Worm (Caenorhabditis elegans) whole organism, young adult: ENCODE results near the gene T05B4.12.
A peak's percentile ranks its signal among the peaks of the same experiment; 100 is the strongest.

Experiments used
- B0336.3 ChIP-seq: fragments of 200-800 bp; sonication (Bioruptor generic); IDR thresholded peaks from 2 replicates; pipeline ENCODE4 v1.3.6; 2022; ENCODE audit warnings: missing genetic modification characterization, missing compliant biosample characterization
- F22D6.2 ChIP-seq: sonication (generic microtip); optimal IDR thresholded peaks from 2 replicates; lab custom pipeline; 2016; ENCODE audit warnings: mild to moderate bottlenecking, missing genetic modification characterization, missing compliant biosample characterization
- F52B5.7 ChIP-seq: sonication (generic microtip); optimal IDR thresholded peaks from 2 replicates; lab custom pipeline; 2016; ENCODE audit warnings: mild to moderate bottlenecking, missing genetic modification characterization, missing compliant biosample characterization
- F57A8.1 ChIP-seq: fragments of 200-800 bp; sonication (Bioruptor generic); optimal IDR thresholded peaks from 2 replicates; lab custom pipeline; 2018; ENCODE audit warnings: mild to moderate bottlenecking, missing genetic modification characterization, moderate library complexity, missing compliant biosample characterization
- K11D2.4 ChIP-seq: fragments of 200-800 bp; sonication (Bioruptor generic); IDR thresholded peaks from 2 replicates; pipeline ENCODE4 v1.3.6; 2022; ENCODE audit warnings: missing genetic modification reagents, missing genetic modification characterization, missing compliant biosample characterization
- K12H6.12 ChIP-seq: fragments of 200-800 bp; sonication (Bioruptor generic); optimal IDR thresholded peaks from 2 replicates; lab custom pipeline; 2018; ENCODE audit warnings: mild to moderate bottlenecking, missing genetic modification characterization, missing compliant biosample characterization
- T07F8.4 ChIP-seq: sonication (generic microtip); optimal IDR thresholded peaks from 2 replicates; lab custom pipeline; 2016; ENCODE audit warnings: mild to moderate bottlenecking, missing genetic modification characterization, moderate library complexity, missing compliant biosample characterization
- Y56A3A.18 ChIP-seq: fragments of 200-800 bp; sonication (Bioruptor generic); IDR thresholded peaks from 2 replicates; pipeline ENCODE4 v1.3.6; 2022; ENCODE audit warnings: missing genetic modification reagents, missing genetic modification characterization, missing compliant biosample characterization
- ZK185.1 ChIP-seq: sonication (generic microtip); optimal IDR thresholded peaks from 2 replicates; lab custom pipeline; 2016; ENCODE audit warnings: mild to moderate bottlenecking, missing genetic modification characterization, missing compliant biosample characterization; ENCODE audit not compliant: poor library complexity, severe bottlenecking
- atf-7 ChIP-seq: sonication (generic microtip); optimal IDR thresholded peaks from 2 replicates; lab custom pipeline; 2017; ENCODE audit warnings: mild to moderate bottlenecking, missing genetic modification characterization, missing compliant biosample characterization
- athp-1 ChIP-seq: sonication (generic microtip); optimal IDR thresholded peaks from 2 replicates; lab custom pipeline; 2017; ENCODE audit warnings: mild to moderate bottlenecking, missing genetic modification characterization, missing compliant biosample characterization
- attf-5 ChIP-seq: fragments of 200-800 bp; sonication (Bioruptor generic); optimal IDR thresholded peaks from 2 replicates; lab custom pipeline; 2018; ENCODE audit warnings: mild to moderate bottlenecking, missing genetic modification characterization, missing compliant biosample characterization
- cebp-1 ChIP-seq, 2 experiments: fragments of 200-800 bp in 1 of 2; sonication (Bioruptor generic) in 1 of 2; sonication (generic microtip) in 1 of 2; IDR thresholded peaks in 1 of 2; optimal IDR thresholded peaks in 1 of 2; 2 replicates each; pipeline versions ENCODE4 v1.3.6 to Lab custom; 2017 to 2022; ENCODE audit warnings: missing compliant biosample characterization in 2 of 2, missing genetic modification characterization in 2 of 2, mild to moderate bottlenecking in 1 of 2, missing genetic modification reagents in 1 of 2, moderate library complexity in 1 of 2
- ceh-27 ChIP-seq: fragments of 200-800 bp; sonication (Bioruptor generic); optimal IDR thresholded peaks from 2 replicates; lab custom pipeline; 2018; ENCODE audit warnings: mild to moderate bottlenecking, missing genetic modification characterization, moderate library complexity, missing compliant biosample characterization
- ceh-40 ChIP-seq: fragments of 200-800 bp; sonication (Bioruptor generic); IDR thresholded peaks from 2 replicates; pipeline ENCODE4 v1.3.6; 2022; ENCODE audit warnings: missing genetic modification characterization, missing compliant biosample characterization
- chd-7 ChIP-seq: sonication (generic microtip); optimal IDR thresholded peaks from 2 replicates; lab custom pipeline; 2016; ENCODE audit warnings: mild to moderate bottlenecking, missing genetic modification characterization, moderate library complexity, missing compliant biosample characterization
- dox-1 ChIP-seq: fragments of 200-800 bp; sonication (Bioruptor generic); IDR thresholded peaks from 2 replicates; pipeline ENCODE4 v1.3.6; 2022; ENCODE audit warnings: missing genetic modification reagents, missing genetic modification characterization, missing compliant biosample characterization
- egl-44 ChIP-seq: fragments of 200-800 bp; sonication (Bioruptor generic); IDR thresholded peaks from 2 replicates; pipeline ENCODE4 v1.3.6; 2022; ENCODE audit warnings: missing genetic modification reagents, missing genetic modification characterization, missing compliant biosample characterization
- fkh-3 ChIP-seq: sonication (generic microtip); optimal IDR thresholded peaks from 2 replicates; lab custom pipeline; 2016; ENCODE audit warnings: mild to moderate bottlenecking, missing genetic modification characterization, missing compliant biosample characterization
- gei-17 ChIP-seq: fragments of 200-800 bp; sonication (Bioruptor generic); optimal IDR thresholded peaks from 2 replicates; lab custom pipeline; 2018; ENCODE audit warnings: mild to moderate bottlenecking, missing genetic modification characterization, missing compliant biosample characterization
- him-1 ChIP-seq: sonication (generic microtip); optimal IDR thresholded peaks from 2 replicates; lab custom pipeline; 2016; ENCODE audit warnings: missing genotype, missing genetic modification reagents, missing genetic modification characterization, missing compliant biosample characterization
- let-607 ChIP-seq, 2 experiments: fragments of 200-800 bp in 1 of 2; sonication (Bioruptor generic) in 1 of 2; sonication (generic microtip) in 1 of 2; optimal IDR thresholded peaks; 2 replicates each; lab custom pipeline; 2016 to 2018; ENCODE audit warnings: mild to moderate bottlenecking in 2 of 2, missing compliant biosample characterization in 2 of 2, missing genetic modification characterization in 2 of 2, moderate library complexity in 2 of 2, missing genotype in 1 of 2
- lin-40 ChIP-seq: sonication (generic microtip); optimal IDR thresholded peaks from 2 replicates; lab custom pipeline; 2016; ENCODE audit warnings: missing genetic modification characterization, mild to moderate bottlenecking, missing compliant biosample characterization, missing genotype, missing genetic modification reagents
- madf-3 ChIP-seq: fragments of 200-800 bp; sonication (Bioruptor generic); IDR thresholded peaks from 2 replicates; pipeline ENCODE4 v1.3.6; 2022; ENCODE audit warnings: missing genetic modification reagents, missing genetic modification characterization, missing compliant biosample characterization
- madf-6 ChIP-seq: fragments of 200-800 bp; sonication (Bioruptor generic); IDR thresholded peaks from 2 replicates; pipeline ENCODE4 v1.3.6; 2022; ENCODE audit warnings: missing genetic modification reagents, missing genetic modification characterization, missing compliant biosample characterization
- madf-8 ChIP-seq: fragments of 200-800 bp; sonication (Bioruptor generic); conservative IDR thresholded peaks from 2 replicates; pipeline ENCODE4 v1.3.6; 2022; ENCODE audit warnings: missing genetic modification reagents, missing genetic modification characterization, missing compliant biosample characterization
- mcd-1 ChIP-seq: fragments of 200-800 bp; sonication (Bioruptor generic); IDR thresholded peaks from 2 replicates; pipeline ENCODE4 v1.3.6; 2022; ENCODE audit warnings: missing genetic modification reagents, missing genetic modification characterization, missing compliant biosample characterization
- nfyb-1 ChIP-seq: fragments of 200-800 bp; sonication (Bioruptor generic); IDR thresholded peaks from 2 replicates; pipeline ENCODE4 v1.3.6; 2022; ENCODE audit warnings: missing genetic modification reagents, missing genetic modification characterization, missing compliant biosample characterization
- nhr-80 ChIP-seq: sonication (generic microtip); optimal IDR thresholded peaks from 2 replicates; lab custom pipeline; 2016; ENCODE audit warnings: missing genetic modification characterization, missing compliant biosample characterization
- pha-4 ChIP-seq: fragments of 150-350 bp; sonication (generic microtip); optimal IDR thresholded peaks from 2 replicates; lab custom pipeline; 2014; ENCODE audit warnings: missing biosample characterization, missing genetic modification reagents, missing genetic modification characterization
- rcor-1 ChIP-seq: fragments of 200-800 bp; sonication (Bioruptor generic); IDR thresholded peaks from 2 replicates; pipeline ENCODE4 v1.3.6; 2022; ENCODE audit warnings: missing genetic modification reagents, missing genetic modification characterization, missing compliant biosample characterization
- rpc-1 ChIP-seq, 2 experiments: fragments of 150-350 bp in 1 of 2; sonication (generic microtip) in 1 of 2; optimal IDR thresholded peaks; 2 replicates each; lab custom pipeline; 2014 to 2018; ENCODE audit warnings: missing biosample characterization in 1 of 2, missing genetic modification characterization in 1 of 2, missing genetic modification reagents in 1 of 2, missing genotype in 1 of 2
- sea-2 ChIP-seq: fragments of 200-800 bp; sonication (Bioruptor generic); IDR thresholded peaks from 2 replicates; pipeline ENCODE4 v1.3.6; 2022; ENCODE audit warnings: missing genetic modification characterization, missing compliant biosample characterization
- snpc-3.4 ChIP-seq: sonication (generic microtip); optimal IDR thresholded peaks from 2 replicates; lab custom pipeline; 2017; ENCODE audit warnings: missing genetic modification characterization, mild to moderate bottlenecking, missing compliant biosample characterization, antibody characterized with exemption, moderate library complexity, missing genotype, missing genetic modification reagents
- snpc-4 ChIP-seq, 5 experiments: fragments of 150-350 bp in 1 of 5; sonication (generic microtip) in 4 of 5; optimal IDR thresholded peaks; 2 replicates each; lab custom pipeline; 2014 to 2018; ENCODE audit warnings: missing genetic modification characterization in 5 of 5, missing biosample characterization in 3 of 5, antibody characterized with exemption in 2 of 5, mild to moderate bottlenecking in 2 of 5, missing compliant biosample characterization in 2 of 5, missing genotype in 2 of 5, moderate library complexity in 2 of 5, missing genetic modification reagents in 1 of 5
- somi-1 ChIP-seq: fragments of 200-800 bp; sonication (Bioruptor generic); optimal IDR thresholded peaks from 2 replicates; lab custom pipeline; 2018; ENCODE audit warnings: mild to moderate bottlenecking, missing genetic modification characterization, missing compliant biosample characterization
- unc-130 ChIP-seq: sonication (generic microtip); optimal IDR thresholded peaks from 2 replicates; lab custom pipeline; 2016; ENCODE audit warnings: missing genetic modification reagents, missing genetic modification characterization, missing compliant biosample characterization
- unc-62 ChIP-seq: fragments of 150-350 bp; optimal IDR thresholded peaks from 2 replicates; lab custom pipeline; 2014; ENCODE audit warnings: missing biosample characterization, missing genetic modification reagents, missing genetic modification characterization
- zim-3 ChIP-seq: sonication (generic microtip); optimal IDR thresholded peaks from 2 replicates; lab custom pipeline; 2017; ENCODE audit warnings: mild to moderate bottlenecking, missing genetic modification characterization, moderate library complexity, missing compliant biosample characterization
- ztf-22 ChIP-seq: fragments of 200-800 bp; sonication (Bioruptor generic); optimal IDR thresholded peaks from 2 replicates; lab custom pipeline; 2018; ENCODE audit warnings: mild to moderate bottlenecking, missing genetic modification characterization, moderate library complexity, missing compliant biosample characterization
- ztf-26 ChIP-seq: sonication (generic microtip); optimal IDR thresholded peaks from 2 replicates; lab custom pipeline; 2017; ENCODE audit warnings: missing genetic modification characterization, missing compliant biosample characterization
- ztf-28 ChIP-seq: fragments of 200-800 bp; sonication (Bioruptor generic); IDR thresholded peaks from 2 replicates; pipeline ENCODE4 v1.3.6; 2022; ENCODE audit warnings: missing genetic modification reagents, missing genetic modification characterization, missing compliant biosample characterization
- ztf-3 ChIP-seq: fragments of 200-800 bp; sonication (Bioruptor generic); optimal IDR thresholded peaks from 2 replicates; lab custom pipeline; 2018; ENCODE audit warnings: mild to moderate bottlenecking, missing genetic modification characterization, missing compliant biosample characterization

T05B4.12 gene

ce11 chrV:4138688-4139087 is 12.9 kb upstream of the T05B4.12 start, which contains the start of gene lgc-29:
Gene lgc-29, plus strand, starts transcription at chrV:4138988.
- TF ChIP-seq ztf-3 (GFP tag; lab: Kevin White, UChicago) (no peak), madf-3 (no peak), madf-8 (GFP tag; lab: Robert Waterston, UW) (no peak), athp-1 (tag; lab: Kevin White, UChicago) (no peak), dox-1 (GFP tag; lab: Robert Waterston, UW) (no peak), K12H6.12 (tag; lab: Kevin White, UChicago) (no peak)

- TF ChIP-seq him-1 (tag; lab: Kevin White, UChicago): no peak
- no peak for TF ChIP-seq gei-17 (GFP tag; lab: Kevin White, UChicago)
- TF ChIP-seq rcor-1 (GFP tag; lab: Robert Waterston, UW): no peak
- no peak for TF ChIP-seq madf-3
- no peak for TF ChIP-seq sea-2
- TF ChIP-seq chd-7 (tag; lab: Kevin White, UChicago): no peak
- no peak for TF ChIP-seq egl-44
- TF ChIP-seq snpc-3.4: no peak
- no peak for TF ChIP-seq rpc-1 (optimal IDR thresholded peaks at IDR 0.05; lab: Kevin White, UChicago)
- no peak for TF ChIP-seq rpc-1 (tag; optimal IDR thresholded peaks at IDR 0.05; lab: Kevin White, UChicago)
- no peak for TF ChIP-seq snpc-4 (GFP tag; optimal IDR thresholded peaks at IDR 0.05; lab: Kevin White, UChicago)
- no peak for TF ChIP-seq snpc-4 (tag; optimal IDR thresholded peaks at IDR 0.05; lab: Kevin White, UChicago)
- TF ChIP-seq K12H6.12 (tag; lab: Kevin White, UChicago): no peak
- TF ChIP-seq zim-3 (tag; lab: Kevin White, UChicago): no peak
- no peak for TF ChIP-seq nfyb-1
- TF ChIP-seq F57A8.1 (GFP tag; lab: Kevin White, UChicago): no peak
- TF ChIP-seq T07F8.4 (tag; lab: Kevin White, UChicago): no peak
- no peak for TF ChIP-seq cebp-1 (GFP tag; IDR thresholded peaks at IDR 0.05; lab: Robert Waterston, UW)
- no peak for TF ChIP-seq cebp-1 (tag; optimal IDR thresholded peaks at IDR 0.05; lab: Kevin White, UChicago)
- TF ChIP-seq K11D2.4 (GFP tag; lab: Robert Waterston, UW): no peak
- TF ChIP-seq unc-130 (GFP tag; lab: Kevin White, UChicago): no peak
- TF ChIP-seq F52B5.7: no peak
- TF ChIP-seq ztf-28 (GFP tag; lab: Robert Waterston, UW): no peak
These were observed 8.9 kb upstream of the T05B4.12 start, which contains the start of gene lgc-1 for ce11 chrV:4134728-4135127. Gene lgc-1, plus strand, starts transcription at chrV:4135028.

- TF ChIP-seq nhr-80: peak; percentile 83
- no peak for TF ChIP-seq snpc-4 (GFP tag; optimal IDR thresholded peaks at IDR 0.05; lab: Kevin White, UChicago)
- peak in 1 of 4 experiments; percentile 2 for TF ChIP-seq snpc-4 (tag; optimal IDR thresholded peaks at IDR 0.05; lab: Kevin White, UChicago)
- TF ChIP-seq unc-62 (GFP tag; lab: Kevin White, UChicago): peak; percentile 16
- peak; percentile 16 for TF ChIP-seq chd-7 (tag; lab: Kevin White, UChicago)
- TF ChIP-seq Y56A3A.18 (GFP tag; lab: Robert Waterston, UW): no peak
- peak; percentile 74 for TF ChIP-seq B0336.3
- no peak for TF ChIP-seq gei-17 (GFP tag; lab: Kevin White, UChicago)
- TF ChIP-seq mcd-1: peak; percentile 42
- TF ChIP-seq cebp-1 (GFP tag; IDR thresholded peaks at IDR 0.05; lab: Robert Waterston, UW): no peak
- TF ChIP-seq cebp-1 (tag; optimal IDR thresholded peaks at IDR 0.05; lab: Kevin White, UChicago): peak; percentile 73
- TF ChIP-seq athp-1 (tag; lab: Kevin White, UChicago): no peak
- TF ChIP-seq fkh-3 (tag; lab: Kevin White, UChicago): no peak
- peak in 1 of 2 experiments; percentile 44 for TF ChIP-seq let-607 (tag; optimal IDR thresholded peaks at IDR 0.05; lab: Kevin White, UChicago)
- TF ChIP-seq pha-4: peak; percentile 79
- TF ChIP-seq ceh-27 (GFP tag; lab: Kevin White, UChicago): peak; percentile 48
- peak; percentile 29 for TF ChIP-seq attf-5 (GFP tag; lab: Kevin White, UChicago)
- TF ChIP-seq lin-40 (tag; lab: Kevin White, UChicago): peak; percentile 77
- peak; percentile 35 for TF ChIP-seq ztf-22 (GFP tag; lab: Kevin White, UChicago)
- TF ChIP-seq madf-6 (GFP tag; lab: Robert Waterston, UW): no peak
- TF ChIP-seq ztf-26 (tag; lab: Kevin White, UChicago): peak; percentile 25
- peak; percentile 50 for TF ChIP-seq F22D6.2 (tag; lab: Kevin White, UChicago)
- no peak for TF ChIP-seq ceh-40 (GFP tag; lab: Robert Waterston, UW)
- TF ChIP-seq somi-1 (GFP tag; lab: Kevin White, UChicago): peak; percentile 51
- no peak for TF ChIP-seq ZK185.1 (tag; lab: Kevin White, UChicago)
- TF ChIP-seq atf-7 (tag; lab: Kevin White, UChicago): peak; percentile 60
These were observed 5.7 kb upstream of the T05B4.12 start, which contains the start of gene nhr-57 for ce11 chrV:4131471-4131939. Gene nhr-57, plus strand, starts transcription at chrV:4131889.
